Fruit fly (Drosophila melanogaster) whole organism, embryonic: ENCODE data around the gene CG12194.

ENCODE experiments used
- Adf1 ChIP-seq: fragments of 200-800 bp; sonication (Bioruptor generic); IDR thresholded peaks from 2 replicates; pipeline ENCODE4 v1.3.6; 2022; ENCODE audit warnings: missing biosample characterization, missing genetic modification characterization
- Awh ChIP-seq: fragments of 200-800 bp; sonication (Bioruptor generic); IDR thresholded peaks from 2 replicates; pipeline ENCODE4, ENCODE4 v1.3.6; 2022; ENCODE audit warnings: missing biosample characterization, missing genetic modification characterization
- Blimp-1 ChIP-seq: fragments of 200-800 bp; sonication (Bioruptor generic); optimal IDR thresholded peaks from 3 replicates; lab custom pipeline; 2018; ENCODE audit warnings: missing biosample characterization, missing genetic modification characterization, mild to moderate bottlenecking, moderate library complexity, missing genetic modification reagents
- BtbVII ChIP-seq: fragments of 200-800 bp; sonication (Bioruptor generic); optimal IDR thresholded peaks from 3 replicates; lab custom pipeline; 2017; ENCODE audit warnings: missing biosample characterization, mild to moderate bottlenecking, missing genetic modification characterization
- CG10462 ChIP-seq: fragments of 200-800 bp; sonication (Bioruptor generic); optimal IDR thresholded peaks from 2 replicates; lab custom pipeline; 2016; ENCODE audit warnings: missing biosample characterization, missing genetic modification characterization
- CG11093 ChIP-seq: fragments of 200-800 bp; sonication (Bioruptor generic); IDR thresholded peaks from 3 replicates; pipeline ENCODE4 v1.3.6; 2022; ENCODE audit warnings: missing biosample characterization, missing genetic modification characterization
- CG11456 ChIP-seq: fragments of 200-800 bp; sonication (Bioruptor generic); IDR thresholded peaks from 3 replicates; pipeline ENCODE4 v1.3.6; 2022; ENCODE audit warnings: missing biosample characterization, missing genetic modification characterization
- CG13894 ChIP-seq: fragments of 200-800 bp; sonication (Bioruptor generic); optimal IDR thresholded peaks from 3 replicates; lab custom pipeline; 2018; ENCODE audit warnings: missing biosample characterization, mild to moderate bottlenecking, missing genetic modification characterization, moderate library complexity
- CG14667 ChIP-seq: fragments of 200-800 bp; sonication (Bioruptor generic); IDR thresholded peaks from 2 replicates; pipeline ENCODE4 v1.3.6; 2022; ENCODE audit warnings: missing biosample characterization, missing genetic modification characterization
- CG15269 ChIP-seq: fragments of 200-800 bp; sonication (Bioruptor generic); optimal IDR thresholded peaks from 2 replicates; lab custom pipeline; 2018; ENCODE audit warnings: missing biosample characterization, mild to moderate bottlenecking, missing genetic modification characterization, moderate library complexity
- CG16813 ChIP-seq: fragments of 200-800 bp; sonication (Bioruptor generic); IDR thresholded peaks from 3 replicates; pipeline ENCODE4 v1.3.6; 2022; ENCODE audit warnings: missing biosample characterization, missing genetic modification characterization; ENCODE audit not compliant: partially characterized antibody
- CG17361 ChIP-seq: fragments of 200-800 bp; sonication (Bioruptor generic); IDR thresholded peaks from 3 replicates; pipeline ENCODE4 v1.3.6; 2022; ENCODE audit warnings: missing biosample characterization, missing genetic modification characterization
- CG34376 ChIP-seq: fragments of 200-800 bp; sonication (Bioruptor generic); optimal IDR thresholded peaks from 2 replicates; lab custom pipeline; 2018; ENCODE audit warnings: missing biosample characterization, mild to moderate bottlenecking, missing genetic modification characterization
- CG34422 ChIP-seq: fragments of 200-800 bp; sonication (Bioruptor generic); IDR thresholded peaks from 3 replicates; pipeline ENCODE4 v1.3.6; 2022; ENCODE audit warnings: missing biosample characterization, missing genetic modification characterization
- CG3726 ChIP-seq: fragments of 200-800 bp; sonication (Bioruptor generic); IDR thresholded peaks from 3 replicates; pipeline ENCODE4, ENCODE4 v1.3.6; 2022; ENCODE audit warnings: missing biosample characterization, missing genetic modification characterization
- CG8388 ChIP-seq: fragments of 200-800 bp; sonication (Bioruptor generic); optimal IDR thresholded peaks from 2 replicates; lab custom pipeline; 2019; ENCODE audit warnings: missing biosample characterization, mild to moderate bottlenecking, missing genetic modification characterization, moderate library complexity
- D19B ChIP-seq: fragments of 200-800 bp; sonication (Bioruptor generic); optimal IDR thresholded peaks from 2 replicates; lab custom pipeline; 2017; ENCODE audit warnings: missing biosample characterization, mild to moderate bottlenecking, missing genetic modification characterization
- Dbx ChIP-seq: fragments of 200-800 bp; sonication (Bioruptor generic); IDR thresholded peaks from 3 replicates; pipeline ENCODE4 v1.3.6; 2022; ENCODE audit warnings: missing biosample characterization, missing genetic modification characterization
- Dip3 ChIP-seq: fragments of 200-800 bp; sonication (Bioruptor generic); optimal IDR thresholded peaks from 3 replicates; lab custom pipeline; 2016; ENCODE audit warnings: missing biosample characterization, missing genetic modification characterization
- Dll ChIP-seq: fragments of 200-800 bp; sonication (Bioruptor generic); IDR thresholded peaks from 4 replicates; pipeline ENCODE4 v1.3.6; 2022; ENCODE audit warnings: missing biosample characterization, missing genetic modification characterization; ENCODE audit not compliant: partially characterized antibody
- Drgx ChIP-seq: fragments of 200-800 bp; sonication (Bioruptor generic); IDR thresholded peaks from 2 replicates; pipeline ENCODE4 v1.3.6; 2022; ENCODE audit warnings: missing biosample characterization, missing genetic modification characterization
- E2f2 ChIP-seq: fragments of 200-800 bp; sonication (Bioruptor generic); IDR thresholded peaks from 2 replicates; pipeline ENCODE4 v1.3.6; 2022; ENCODE audit warnings: missing biosample characterization, missing genetic modification characterization
- HLH3B ChIP-seq: fragments of 200-800 bp; sonication (Bioruptor generic); IDR thresholded peaks from 2 replicates; pipeline ENCODE4 v1.3.6; 2022; ENCODE audit warnings: missing biosample characterization, missing genetic modification characterization
- Jarid2 ChIP-seq: fragments of 200-800 bp; sonication (Bioruptor generic); optimal IDR thresholded peaks from 3 replicates; lab custom pipeline; 2017; ENCODE audit warnings: mild to moderate bottlenecking, missing biosample characterization, missing genetic modification reagents, missing genetic modification characterization
- Mad ChIP-seq: fragments of 200-800 bp; sonication (Bioruptor generic); optimal IDR thresholded peaks from 2 replicates; lab custom pipeline; 2016; ENCODE audit warnings: missing biosample characterization, missing genetic modification characterization
- Med ChIP-seq: fragments of 200-800 bp; sonication (Bioruptor generic); peaks from one replicate; lab custom pipeline; 2016; ENCODE audit warnings: missing biosample characterization, missing genetic modification characterization, mild to moderate bottlenecking, inconsistent platforms, moderate library complexity
- Poxn ChIP-seq: fragments of 200-800 bp; sonication (Bioruptor generic); IDR thresholded peaks from 2 replicates; pipeline ENCODE4 v1.3.6; 2022; ENCODE audit warnings: missing biosample characterization, missing genetic modification characterization
- Rfx ChIP-seq: fragments of 200-800 bp; sonication (Bioruptor generic); IDR thresholded peaks from 2 replicates; pipeline ENCODE4 v1.3.6; 2022; ENCODE audit warnings: missing biosample characterization, missing genetic modification characterization
- Sry-β ChIP-seq: fragments of 200-800 bp; sonication (Bioruptor generic); optimal IDR thresholded peaks from 2 replicates; lab custom pipeline; 2018; ENCODE audit warnings: missing biosample characterization, mild to moderate bottlenecking, missing genetic modification characterization, moderate library complexity
- ab ChIP-seq: fragments of 200-800 bp; sonication (Bioruptor generic); optimal IDR thresholded peaks from 2 replicates; lab custom pipeline; 2016; ENCODE audit warnings: missing biosample characterization, missing genetic modification characterization
- ash1 ChIP-seq: fragments of 200-800 bp; sonication (Bioruptor generic); optimal IDR thresholded peaks from 2 replicates; lab custom pipeline; 2018; ENCODE audit warnings: missing biosample characterization, mild to moderate bottlenecking, missing genetic modification characterization
- chinmo ChIP-seq: fragments of 200-800 bp; sonication (Bioruptor generic); IDR thresholded peaks from 4 replicates; pipeline ENCODE4 v1.3.6; 2022; ENCODE audit warnings: missing biosample characterization, missing genetic modification characterization; ENCODE audit not compliant: partially characterized antibody
- ci ChIP-seq: fragments of 200-800 bp; sonication (Bioruptor generic); IDR thresholded peaks from 3 replicates; pipeline ENCODE4 v1.3.6; 2022; ENCODE audit warnings: missing biosample characterization, missing genetic modification characterization
- corto ChIP-seq: fragments of 200-800 bp; sonication (Bioruptor generic); optimal IDR thresholded peaks from 2 replicates; lab custom pipeline; 2016; ENCODE audit warnings: missing biosample characterization, mild to moderate bottlenecking, missing genetic modification characterization, moderate library complexity
- cwo ChIP-seq: fragments of 200-800 bp; sonication (Bioruptor generic); optimal IDR thresholded peaks from 3 replicates; lab custom pipeline; 2017; ENCODE audit warnings: missing biosample characterization, missing genetic modification characterization, mild to moderate bottlenecking, moderate library complexity, missing genetic modification reagents
- ftz-f1 ChIP-seq: fragments of 200-800 bp; sonication (Bioruptor generic); optimal IDR thresholded peaks from 2 replicates; lab custom pipeline; 2016; ENCODE audit warnings: missing biosample characterization, missing genetic modification characterization
- inv ChIP-seq: fragments of 200-800 bp; sonication (Bioruptor generic); IDR thresholded peaks from 2 replicates; pipeline ENCODE4 v1.3.6; 2022; ENCODE audit warnings: missing biosample characterization, missing genetic modification characterization; ENCODE audit not compliant: partially characterized antibody
- lilli ChIP-seq: fragments of 200-800 bp; sonication (Bioruptor generic); optimal IDR thresholded peaks from 3 replicates; lab custom pipeline; 2016; ENCODE audit warnings: missing biosample characterization, missing genetic modification characterization
- peb ChIP-seq: fragments of 200-800 bp; sonication (Bioruptor generic); IDR thresholded peaks from 2 replicates; pipeline ENCODE4 v1.3.6; 2022; ENCODE audit warnings: missing biosample characterization, missing genetic modification characterization
- stc ChIP-seq: fragments of 200-800 bp; sonication (Bioruptor generic); IDR thresholded peaks from 2 replicates; pipeline ENCODE4 v1.3.6; 2022; ENCODE audit warnings: missing biosample characterization, missing genetic modification characterization
- tio ChIP-seq: fragments of 200-800 bp; sonication (Bioruptor generic); optimal IDR thresholded peaks from 2 replicates; lab custom pipeline; 2017; ENCODE audit warnings: missing biosample characterization, missing genetic modification characterization, inconsistent platforms
- vvl ChIP-seq: fragments of 200-800 bp; sonication (Bioruptor generic); IDR thresholded peaks from 2 replicates; pipeline ENCODE4 v1.3.6; 2022; ENCODE audit warnings: missing biosample characterization, missing genetic modification characterization

Gene CG12194

DNA sequence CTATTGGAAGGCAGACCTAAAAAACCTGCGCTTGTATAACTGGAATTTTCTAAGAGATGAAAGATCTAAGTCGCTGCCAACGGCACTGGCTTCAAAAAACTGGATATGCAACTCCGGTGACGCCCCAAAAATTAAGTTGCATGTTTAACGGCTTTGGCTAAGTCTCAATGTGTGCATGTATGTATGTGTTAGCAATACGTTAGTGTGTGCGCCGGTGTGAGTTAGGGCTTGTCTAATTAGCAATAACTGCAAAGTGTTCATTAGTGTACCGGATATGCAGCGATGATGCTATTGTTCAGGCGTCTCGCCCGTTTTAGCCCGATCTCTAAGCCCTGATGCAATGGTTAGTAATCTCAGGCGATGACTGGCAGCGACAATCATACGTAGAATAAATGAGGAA is 39.3 kb upstream of the CG12194 start:
- TF ChIP-seq CG11456 (no peak), tio (no peak), CG34422 (GFP tag; lab: Robert Waterston, UW) (no peak), Awh (GFP tag; lab: Robert Waterston, UW) (peak; percentile 90), D19B (no peak), Drgx (GFP tag; lab: Robert Waterston, UW) (no peak), CG10462 (no peak), CG3726 (GFP tag; lab: Robert Waterston, UW) (no peak), CG15269 (tag; lab: Kevin White, UChicago) (peak; percentile 21), cwo (GFP tag; lab: Kevin White, UChicago) (no peak), CG11093 (GFP tag; lab: Robert Waterston, UW) (no peak), stc (GFP tag; lab: Robert Waterston, UW) (no peak)

DNA sequence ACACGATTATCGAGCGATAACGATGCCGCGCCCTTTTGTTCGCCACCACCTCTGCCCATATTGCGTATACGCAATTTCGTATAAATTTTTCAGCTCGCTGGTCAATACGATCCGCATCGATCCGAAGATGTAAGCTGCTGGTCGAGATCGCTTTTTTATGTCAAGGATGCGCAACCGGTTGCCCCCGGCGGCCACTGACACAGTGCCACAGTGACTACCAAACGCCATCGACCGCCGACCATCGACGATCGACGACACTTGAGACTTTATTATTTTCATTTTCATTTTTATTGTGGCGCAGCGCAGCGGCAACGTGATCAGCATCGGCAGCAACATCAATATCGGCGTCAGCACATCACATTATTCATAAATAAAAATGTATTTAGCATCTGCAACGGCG is 38.1 kb upstream of the CG12194 start:
- 0 out of 3 replicates have a peak, but pooled peaks have one; percentile 26 for TF ChIP-seq ci
- TF ChIP-seq CG17361 = no peak
- TF ChIP-seq peb (GFP tag; lab: Robert Waterston, UW) = no peak
- peak; percentile 47 for TF ChIP-seq Med (GFP tag; lab: Kevin White, UChicago)
- 0 out of 4 replicates have a peak, but pooled peaks have one; percentile 25 for TF ChIP-seq chinmo (GFP tag; lab: Robert Waterston, UW)
- TF ChIP-seq ftz-f1 (GFP tag; lab: Kevin White, UChicago) = no peak
- TF ChIP-seq Rfx (GFP tag; lab: Robert Waterston, UW) = no peak
- peak; percentile 9 for TF ChIP-seq CG8388 (GFP tag; lab: Kevin White, UChicago)
- peak; percentile 4; the same call in 1 of the 3 replicates for TF ChIP-seq CG11456
- no peak for TF ChIP-seq HLH3B (GFP tag; lab: Robert Waterston, UW)

DNA sequence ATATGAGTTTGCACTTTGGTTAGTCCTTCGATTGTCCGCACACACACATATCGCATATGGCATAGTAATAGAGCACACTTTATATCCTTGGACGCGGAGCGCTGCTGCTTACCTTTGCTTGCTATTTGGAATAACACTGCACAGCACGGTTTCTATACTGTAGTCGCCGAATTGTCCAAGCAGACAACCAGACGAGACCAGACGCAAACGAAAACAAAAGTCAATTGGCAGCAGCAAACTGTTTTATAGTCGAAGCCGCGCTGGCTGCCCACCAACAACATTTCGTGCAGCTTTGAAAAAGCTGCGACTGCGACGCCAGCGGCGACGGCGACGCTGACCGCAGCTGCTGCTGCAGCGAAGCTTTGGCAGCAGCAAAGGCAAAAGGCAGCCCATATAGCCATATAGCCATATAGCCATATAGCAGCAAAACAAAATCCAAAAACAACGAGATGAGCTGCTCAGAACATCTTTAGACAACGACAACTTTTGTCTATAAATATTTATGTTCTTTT is 36.4 kb upstream of the CG12194 start, which contains the start of gene slf:
Gene slf (minus strand): TSS at position 219 of the 512 bp plus-strand sequence.
- TF ChIP-seq Dll (GFP tag; lab: Robert Waterston, UW) = no peak
- TF ChIP-seq Sry-β (GFP tag; lab: Kevin White, UChicago) = no peak
- TF ChIP-seq Mad (GFP tag; lab: Kevin White, UChicago) = no peak
- TF ChIP-seq lilli (GFP tag; lab: Kevin White, UChicago) = peak; percentile 17
- TF ChIP-seq inv (GFP tag; lab: Robert Waterston, UW) = peak; percentile 10; the same call in 1 of the 2 replicates
- no peak for TF ChIP-seq CG17361
- TF ChIP-seq CG16813 (GFP tag; lab: Robert Waterston, UW) = no peak
- no peak for TF ChIP-seq ab (GFP tag; lab: Kevin White, UChicago)
- TF ChIP-seq Dbx (GFP tag; lab: Robert Waterston, UW) = 0 out of 3 replicates have a peak, but pooled peaks have one; percentile 7
- no peak for TF ChIP-seq CG14667 (GFP tag; lab: Robert Waterston, UW)
- 0 out of 2 replicates have a peak, but pooled peaks have one; percentile 16 for TF ChIP-seq vvl (GFP tag; lab: Robert Waterston, UW)
- 0 out of 3 replicates have a peak, but pooled peaks have one; percentile 22 for TF ChIP-seq ci
- TF ChIP-seq ftz-f1 (GFP tag; lab: Kevin White, UChicago) = peak; percentile 1
- peak; percentile 84 for TF ChIP-seq CG13894 (tag; lab: Kevin White, UChicago)
- TF ChIP-seq Med (GFP tag; lab: Kevin White, UChicago) = peak; percentile 82
- no peak for TF ChIP-seq Dip3 (GFP tag; lab: Kevin White, UChicago)
- peak; percentile 18 for TF ChIP-seq Jarid2 (GFP tag; lab: Kevin White, UChicago)
- no peak for TF ChIP-seq E2f2 (GFP tag; lab: Robert Waterston, UW)
- TF ChIP-seq chinmo (GFP tag; lab: Robert Waterston, UW) = peak; percentile 93
- no peak for TF ChIP-seq Poxn (GFP tag; lab: Robert Waterston, UW)
- TF ChIP-seq ash1 = no peak
- TF ChIP-seq Adf1 (GFP tag; lab: Robert Waterston, UW) = peak; percentile 92
- TF ChIP-seq corto (GFP tag; lab: Kevin White, UChicago) = no peak
- TF ChIP-seq Blimp-1 (GFP tag; lab: Kevin White, UChicago) = peak; percentile 93
- no peak for TF ChIP-seq CG34376 (GFP tag; lab: Kevin White, UChicago)
- no peak for TF ChIP-seq BtbVII
